Fruit fly (Drosophila melanogaster) whole organism, embryonic: ENCODE results near the gene Tsf1.

Experiments
- Antp ChIP-seq: fragments of 200-800 bp; sonication (Bioruptor generic); optimal IDR thresholded peaks from 3 replicates; lab custom pipeline; 2016; ENCODE audit warnings: missing biosample characterization, missing genetic modification characterization
- BtbVII ChIP-seq: fragments of 200-800 bp; sonication (Bioruptor generic); optimal IDR thresholded peaks from 3 replicates; lab custom pipeline; 2017; ENCODE audit warnings: missing biosample characterization, mild to moderate bottlenecking, missing genetic modification characterization
- CG1024 ChIP-seq: fragments of 200-800 bp; sonication (Bioruptor generic); IDR thresholded peaks from 2 replicates; pipeline ENCODE4 v1.3.6; 2022; ENCODE audit warnings: missing biosample characterization, missing genetic modification characterization
- CG11247 ChIP-seq: fragments of 200-800 bp; sonication (Bioruptor generic); IDR thresholded peaks from 2 replicates; pipeline ENCODE4 v1.3.6; 2022; ENCODE audit warnings: missing biosample characterization, missing genetic modification characterization
- CG11560 ChIP-seq: fragments of 200-800 bp; sonication (Bioruptor generic); IDR thresholded peaks from 3 replicates; pipeline ENCODE4 v1.3.6; 2022; ENCODE audit warnings: missing biosample characterization, missing genetic modification characterization
- CG11695 ChIP-seq: fragments of 200-800 bp; sonication (Bioruptor generic); IDR thresholded peaks from 3 replicates; pipeline ENCODE4 v1.3.6; 2022; ENCODE audit warnings: missing biosample characterization, missing genetic modification characterization
- CG15601 ChIP-seq: fragments of 200-800 bp; sonication (Bioruptor generic); optimal IDR thresholded peaks from 3 replicates; lab custom pipeline; 2019; ENCODE audit warnings: missing biosample characterization, mild to moderate bottlenecking, missing genetic modification characterization, moderate library complexity
- CG15696 ChIP-seq: fragments of 200-800 bp; sonication (Bioruptor generic); optimal IDR thresholded peaks from 2 replicates; lab custom pipeline; 2019; ENCODE audit warnings: missing biosample characterization, mild to moderate bottlenecking, missing genetic modification characterization, moderate library complexity
- CG16815 ChIP-seq: fragments of 200-800 bp; sonication (Bioruptor generic); optimal IDR thresholded peaks from 3 replicates; lab custom pipeline; 2017; ENCODE audit warnings: missing biosample characterization, mild to moderate bottlenecking, missing genetic modification characterization
- CG17568 ChIP-seq: fragments of 200-800 bp; sonication (Bioruptor generic); optimal IDR thresholded peaks from 2 replicates; lab custom pipeline; 2018; ENCODE audit warnings: missing biosample characterization, mild to moderate bottlenecking, missing genetic modification characterization, moderate library complexity
- CG30403 ChIP-seq: fragments of 200-800 bp; sonication (Bioruptor generic); optimal IDR thresholded peaks from 3 replicates; lab custom pipeline; 2016; ENCODE audit warnings: missing biosample characterization, missing genetic modification characterization
- CG30431 ChIP-seq: fragments of 200-800 bp; sonication (Bioruptor generic); optimal IDR thresholded peaks from 2 replicates; lab custom pipeline; 2017; ENCODE audit warnings: missing biosample characterization, missing genetic modification characterization
- CG3065 ChIP-seq: fragments of 200-800 bp; sonication (Bioruptor generic); optimal IDR thresholded peaks from 2 replicates; lab custom pipeline; 2016; ENCODE audit warnings: missing biosample characterization, missing genetic modification characterization
- CG32532 ChIP-seq: fragments of 200-800 bp; sonication (Bioruptor generic); IDR thresholded peaks from 2 replicates; pipeline ENCODE4 v1.3.6; 2022; ENCODE audit warnings: missing biosample characterization, missing genetic modification characterization
- CG4328 ChIP-seq: fragments of 200-800 bp; sonication (Bioruptor generic); optimal IDR thresholded peaks from 3 replicates; lab custom pipeline; 2017; ENCODE audit warnings: missing biosample characterization, missing genetic modification reagents, missing genetic modification characterization
- CG7271 ChIP-seq: fragments of 200-800 bp; sonication (Bioruptor generic); optimal IDR thresholded peaks from 2 replicates; lab custom pipeline; 2018; ENCODE audit warnings: missing biosample characterization, mild to moderate bottlenecking, missing genetic modification characterization, moderate library complexity
- CG7357 ChIP-seq: fragments of 200-800 bp; sonication (Bioruptor generic); IDR thresholded peaks from 3 replicates; pipeline ENCODE4 v1.3.6; 2022; ENCODE audit warnings: missing biosample characterization, missing genetic modification characterization
- CG7745 ChIP-seq: fragments of 200-800 bp; sonication (Bioruptor generic); optimal IDR thresholded peaks from 2 replicates; lab custom pipeline; 2018; ENCODE audit warnings: missing biosample characterization, mild to moderate bottlenecking, missing genetic modification characterization, moderate library complexity
- CG7963 ChIP-seq: fragments of 200-800 bp; sonication (Bioruptor generic); IDR thresholded peaks from 3 replicates; pipeline ENCODE4 v1.3.6; 2022; ENCODE audit warnings: missing biosample characterization, missing genetic modification characterization; ENCODE audit not compliant: partially characterized antibody
- D19A ChIP-seq: fragments of 200-800 bp; optimal IDR thresholded peaks from 3 replicates; lab custom pipeline; 2019; ENCODE audit warnings: missing biosample characterization, mild to moderate bottlenecking, missing genetic modification characterization, moderate library complexity
- E2f2 ChIP-seq: fragments of 200-800 bp; sonication (Bioruptor generic); IDR thresholded peaks from 2 replicates; pipeline ENCODE4 v1.3.6; 2022; ENCODE audit warnings: missing biosample characterization, missing genetic modification characterization
- Ets65A ChIP-seq: fragments of 200-800 bp; sonication (Bioruptor generic); peaks from one replicate; lab custom pipeline; 2016; ENCODE audit warnings: missing biosample characterization, missing genetic modification characterization
- Hr51 ChIP-seq, 2 experiments: fragments of 200-800 bp; sonication (Bioruptor generic); optimal IDR thresholded peaks; 2 replicates in 1 of 2; 3 replicates in 1 of 2; lab custom pipeline; 2016 to 2018; ENCODE audit warnings: missing biosample characterization in 2 of 2, missing genetic modification characterization in 2 of 2, mild to moderate bottlenecking in 1 of 2, moderate library complexity in 1 of 2
- MTF-1 ChIP-seq: fragments of 200-800 bp; sonication (Bioruptor generic); optimal IDR thresholded peaks from 2 replicates; lab custom pipeline; 2018; ENCODE audit warnings: missing biosample characterization, mild to moderate bottlenecking, missing genetic modification characterization, borderline replicate concordance
- Med ChIP-seq: fragments of 200-800 bp; sonication (Bioruptor generic); peaks from one replicate; lab custom pipeline; 2016; ENCODE audit warnings: missing biosample characterization, missing genetic modification characterization, mild to moderate bottlenecking, inconsistent platforms, moderate library complexity
- Nf-YA ChIP-seq: fragments of 200-800 bp; sonication (Bioruptor generic); IDR thresholded peaks from 2 replicates; pipeline ENCODE4 v1.3.6; 2022; ENCODE audit warnings: missing biosample characterization, missing genetic modification characterization
- Oli ChIP-seq: fragments of 200-800 bp; sonication (Bioruptor generic); optimal IDR thresholded peaks from 2 replicates; lab custom pipeline; 2018; ENCODE audit warnings: missing biosample characterization, mild to moderate bottlenecking, missing genetic modification characterization, moderate library complexity
- Rfx ChIP-seq: fragments of 200-800 bp; sonication (Bioruptor generic); IDR thresholded peaks from 2 replicates; pipeline ENCODE4 v1.3.6; 2022; ENCODE audit warnings: missing biosample characterization, missing genetic modification characterization
- Vsx1 ChIP-seq: fragments of 200-800 bp; sonication (Bioruptor generic); optimal IDR thresholded peaks from 2 replicates; lab custom pipeline; 2017; ENCODE audit warnings: missing biosample characterization, mild to moderate bottlenecking, missing genetic modification characterization, missing genetic modification reagents
- al ChIP-seq: fragments of 200-800 bp; sonication (Bioruptor generic); IDR thresholded peaks from 2 replicates; pipeline ENCODE4 v1.3.6; 2022; ENCODE audit warnings: missing biosample characterization, missing genetic modification characterization
- bigmax ChIP-seq: fragments of 200-800 bp; sonication (Bioruptor generic); optimal IDR thresholded peaks from 2 replicates; lab custom pipeline; 2018; ENCODE audit warnings: missing biosample characterization, mild to moderate bottlenecking, missing genetic modification characterization
- bsh ChIP-seq, 2 experiments: fragments of 200-800 bp; sonication (Bioruptor generic); optimal IDR thresholded peaks; 2 replicates each; lab custom pipeline; 2017 to 2018; ENCODE audit warnings: mild to moderate bottlenecking in 2 of 2, missing biosample characterization in 2 of 2, missing genetic modification characterization in 2 of 2, moderate library complexity in 1 of 2
- cg ChIP-seq: fragments of 200-800 bp; sonication (Bioruptor generic); optimal IDR thresholded peaks from 3 replicates; lab custom pipeline; 2019; ENCODE audit warnings: missing biosample characterization, mild to moderate bottlenecking, missing genetic modification characterization, moderate library complexity
- ci ChIP-seq: fragments of 200-800 bp; sonication (Bioruptor generic); IDR thresholded peaks from 3 replicates; pipeline ENCODE4 v1.3.6; 2022; ENCODE audit warnings: missing biosample characterization, missing genetic modification characterization
- fd96Cb ChIP-seq: fragments of 200-800 bp; sonication (Bioruptor generic); optimal IDR thresholded peaks from 2 replicates; lab custom pipeline; 2018; ENCODE audit warnings: missing biosample characterization, mild to moderate bottlenecking, missing genetic modification characterization, moderate library complexity
- inv ChIP-seq: fragments of 200-800 bp; sonication (Bioruptor generic); IDR thresholded peaks from 2 replicates; pipeline ENCODE4 v1.3.6; 2022; ENCODE audit warnings: missing biosample characterization, missing genetic modification characterization; ENCODE audit not compliant: partially characterized antibody
- knrl ChIP-seq: fragments of 200-800 bp; sonication (Bioruptor generic); IDR thresholded peaks from 3 replicates; pipeline ENCODE4 v1.3.6; 2022; ENCODE audit warnings: missing biosample characterization, missing genetic modification characterization; ENCODE audit not compliant: partially characterized antibody
- lov ChIP-seq, 2 experiments: fragments of 200-800 bp in 1 of 2; fragments of >200 bp in 1 of 2; sonication (Bioruptor generic) in 1 of 2; IDR thresholded peaks in 1 of 2; optimal IDR thresholded peaks in 1 of 2; 2 replicates in 1 of 2; 3 replicates in 1 of 2; pipeline versions ENCODE4 v1.3.6 to Lab custom; 2017 to 2022; ENCODE audit warnings: missing biosample characterization in 1 of 2, missing genetic modification characterization in 1 of 2
- nmo ChIP-seq: fragments of 200-800 bp; sonication (Bioruptor generic); optimal IDR thresholded peaks from 2 replicates; lab custom pipeline; 2018; ENCODE audit warnings: missing biosample characterization, mild to moderate bottlenecking, missing genetic modification characterization, moderate library complexity
- p53 ChIP-seq: fragments of 200-800 bp; sonication (Bioruptor generic); optimal IDR thresholded peaks from 2 replicates; lab custom pipeline; 2016; ENCODE audit warnings: missing biosample characterization, missing genetic modification characterization
- sens-2 ChIP-seq: fragments of 200-800 bp; sonication (Bioruptor generic); IDR thresholded peaks from 2 replicates; pipeline ENCODE4 v1.3.6; 2022; ENCODE audit warnings: missing biosample characterization, missing genetic modification characterization
- sima ChIP-seq: fragments of 200-800 bp; sonication (Bioruptor generic); optimal IDR thresholded peaks from 2 replicates; lab custom pipeline; 2016; ENCODE audit warnings: missing biosample characterization, missing genetic modification characterization
- sr ChIP-seq: fragments of 200-800 bp; sonication (Bioruptor generic); IDR thresholded peaks from 3 replicates; pipeline ENCODE4 v1.3.6; 2022; ENCODE audit warnings: missing biosample characterization, missing genetic modification characterization
- tna ChIP-seq: fragments of 200-800 bp; sonication (Bioruptor generic); IDR thresholded peaks from 2 replicates; pipeline ENCODE4 v1.3.6; 2022; ENCODE audit warnings: missing biosample characterization, missing genetic modification characterization; ENCODE audit not compliant: partially characterized antibody
- trh ChIP-seq: fragments of 200-800 bp; sonication (Bioruptor generic); optimal IDR thresholded peaks from 2 replicates; lab custom pipeline; 2016; ENCODE audit warnings: missing biosample characterization, missing genetic modification characterization
- unc-4 ChIP-seq: fragments of 200-800 bp; sonication (Bioruptor generic); IDR thresholded peaks from 2 replicates; pipeline ENCODE4 v1.3.6; 2022; ENCODE audit warnings: missing biosample characterization, missing genetic modification characterization; ENCODE audit not compliant: partially characterized antibody
- wdn ChIP-seq: fragments of 200-800 bp; sonication (Bioruptor generic); IDR thresholded peaks from 2 replicates; pipeline ENCODE4 v1.3.6; 2022; ENCODE audit warnings: missing biosample characterization, missing genetic modification characterization
- z ChIP-seq: fragments of 200-800 bp; sonication (Bioruptor generic); IDR thresholded peaks from 3 replicates; pipeline ENCODE4 v1.3.6; 2022; ENCODE audit warnings: missing biosample characterization, missing genetic modification characterization

Tsf1 gene

dm6 chrX:18358352-18358931 is 28.4 kb upstream of the Tsf1 start, which contains the start of gene CG6106 (continued):
- no peak for TF ChIP-seq inv (GFP tag; lab: Robert Waterston, UW)
- TF ChIP-seq Hr51 (GFP tag; optimal IDR thresholded peaks at IDR 0.05; lab: Kevin White, UChicago) = peak in 1 of 2 experiments; percentile 32
- TF ChIP-seq CG32532 (GFP tag; lab: Robert Waterston, UW) = 0 out of 2 replicates have a peak, but pooled peaks have one; percentile 18
- TF ChIP-seq bigmax = no peak
- no peak for TF ChIP-seq unc-4
- TF ChIP-seq fd96Cb (tag; lab: Kevin White, UChicago) = no peak
- TF ChIP-seq E2f2 (GFP tag; lab: Robert Waterston, UW) = no peak
- peak; percentile 20 for TF ChIP-seq CG30403 (GFP tag; lab: Kevin White, UChicago)

- TF ChIP-seq CG15696 (tag; lab: Kevin White, UChicago) (no peak), CG3065 (GFP tag; lab: Kevin White, UChicago) (no peak), CG17568 (GFP tag; lab: Kevin White, UChicago) (no peak), CG11247 (GFP tag; lab: Robert Waterston, UW) (no peak), CG15601 (tag; lab: Kevin White, UChicago) (no peak), Rfx (no peak; the same call in 1 of the 2 replicates), sima (GFP tag; lab: Kevin White, UChicago) (no peak), CG16815 (GFP tag; lab: Kevin White, UChicago) (no peak), CG11695 (GFP tag; lab: Robert Waterston, UW) (no peak), Vsx1 (GFP tag; lab: Kevin White, UChicago) (no peak), CG7357 (no peak), CG7271 (no peak), p53 (GFP tag; lab: Kevin White, UChicago) (no peak), sens-2 (GFP tag; lab: Robert Waterston, UW) (0 out of 2 replicates have a peak, but pooled peaks have one; percentile 17), Ets65A (GFP tag; lab: Kevin White, UChicago) (no peak), z (GFP tag; lab: Robert Waterston, UW) (no peak), sr (GFP tag; lab: Robert Waterston, UW) (peak; percentile 87), al (GFP tag; lab: Robert Waterston, UW) (no peak), CG30431 (no peak), nmo (GFP tag; lab: Kevin White, UChicago) (no peak), tna (GFP tag; lab: Robert Waterston, UW) (no peak), CG11560 (no peak), CG1024 (GFP tag; lab: Robert Waterston, UW) (no peak), CG7963 (GFP tag; lab: Robert Waterston, UW) (no peak), cg (GFP tag; lab: Kevin White, UChicago) (peak; percentile 3), D19A (no peak), trh (GFP tag; lab: Kevin White, UChicago) (no peak), Nf-YA (GFP tag; lab: Robert Waterston, UW) (no peak), CG4328 (GFP tag; lab: Kevin White, UChicago) (no peak), lov (optimal IDR thresholded peaks at IDR 0.05; lab: Kevin White, UChicago) (no peak), lov (GFP tag; IDR thresholded peaks at IDR 0.05; lab: Robert Waterston, UW) (0 out of 3 replicates have a peak, but pooled peaks have one; percentile 29), Oli (no peak), wdn (GFP tag; lab: Robert Waterston, UW) (no peak), CG7745 (no peak), Antp (GFP tag; lab: Kevin White, UChicago) (no peak), BtbVII (GFP tag; lab: Kevin White, UChicago) (no peak), knrl (GFP tag; lab: Robert Waterston, UW) (no peak), ci (GFP tag; lab: Robert Waterston, UW) (peak; percentile 54; the same call in 2 of the 3 replicates), MTF-1 (GFP tag; lab: Kevin White, UChicago) (peak; percentile 56), Med (peak; percentile 81), bsh (GFP tag; optimal IDR thresholded peaks at IDR 0.05; lab: Kevin White, UChicago) (no peak)
These were observed 23.5 kb upstream of the Tsf1 start for dm6 chrX:18363423-18363822.
